Worm (Caenorhabditis elegans): ENCODE data around the gene K10C2.8.

DNA sequence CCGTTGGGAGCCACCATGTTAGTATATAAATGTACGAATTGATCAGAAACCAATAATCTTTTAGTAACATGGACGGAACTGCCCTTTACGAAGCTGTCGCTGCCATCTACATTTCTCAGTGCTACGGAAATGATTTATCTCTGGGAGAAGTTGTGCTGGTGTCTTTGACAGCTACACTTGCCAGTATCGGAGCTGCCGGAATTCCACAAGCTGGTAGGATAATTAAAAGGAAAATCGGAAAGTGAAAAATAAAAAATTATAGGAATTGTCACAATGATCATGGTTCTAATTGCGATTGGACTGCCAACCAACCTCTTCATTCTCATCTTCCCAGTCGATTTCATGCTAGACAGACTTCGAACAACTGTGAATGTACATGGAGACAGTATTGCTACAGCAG lies 31.5 kb downstream of the K10C2.8 start:
- TF ChIP-seq lin-38 (GFP tag; IDR thresholded peaks at IDR 0.05) (no peak), nhr-77 (tag; optimal IDR thresholded peaks at IDR 0.05) (no peak), vab-7 (GFP tag; IDR thresholded peaks at IDR 0.05) (no peak), spr-3 (GFP tag; optimal IDR thresholded peaks at IDR 0.05) (no peak), lin-1 (GFP tag; IDR thresholded peaks at IDR 0.05) (no peak), mxl-3 (GFP tag; optimal IDR thresholded peaks at IDR 0.05) (no peak), duxl-1 (tag; optimal IDR thresholded peaks at IDR 0.05; ENCODE audit: poor library complexity) (no peak), lin-13 (GFP tag; optimal IDR thresholded peaks at IDR 0.05) (no peak)
